Fruit fly (Drosophila melanogaster): ENCODE results near the gene CG12576.

Gene CG12576

DNA sequence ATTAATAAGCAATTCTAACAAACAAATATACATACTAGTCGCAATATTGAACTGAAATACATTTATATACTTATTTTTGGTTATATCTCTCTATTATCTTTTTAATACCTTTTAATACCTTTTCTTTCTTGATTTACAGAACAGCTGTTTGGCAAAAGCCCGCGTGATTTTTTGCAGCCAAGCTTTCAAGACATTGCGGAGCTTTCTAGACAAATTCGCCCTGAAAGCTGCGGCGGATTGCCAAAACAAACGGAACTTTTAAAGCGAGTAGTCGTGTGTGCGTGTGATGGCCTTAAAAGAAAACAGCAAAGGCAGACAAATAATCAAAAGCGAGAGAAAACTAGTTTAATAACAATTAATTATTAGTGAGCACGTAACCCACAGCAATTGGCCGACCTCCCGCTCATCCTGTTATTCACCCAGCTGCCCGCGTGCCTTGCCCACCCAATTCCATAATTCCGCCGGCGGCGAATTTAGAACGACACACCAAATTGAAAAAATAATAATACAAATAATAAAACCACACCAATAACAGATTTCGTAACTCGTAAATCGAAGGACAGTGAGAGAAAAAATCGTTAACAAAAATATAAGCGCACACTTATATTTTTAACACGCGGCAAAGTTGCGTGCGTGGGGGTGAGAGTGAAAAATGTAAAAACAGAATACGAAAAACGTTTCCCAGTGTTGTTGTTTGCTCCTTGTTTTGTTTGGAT is 4.9 kb upstream of the CG12576 start:
- TF ChIP-seq bab1 (GFP tag; optimal IDR thresholded peaks at IDR 0.05) (peak; percentile 80), cnc (optimal IDR thresholded peaks at IDR 0.05) (no peak), CG33017 (tag; optimal IDR thresholded peaks at IDR 0.05) (no peak), CG1620 (GFP tag; optimal IDR thresholded peaks at IDR 0.05) (no peak), CG5204 (GFP tag; optimal IDR thresholded peaks at IDR 0.05) (no peak), pad (GFP tag; optimal IDR thresholded peaks at IDR 0.05) (no peak), toe (GFP tag; optimal IDR thresholded peaks at IDR 0.05) (no peak), cic (GFP tag; optimal IDR thresholded peaks at IDR 0.05) (no peak), CG14711 (tag; optimal IDR thresholded peaks at IDR 0.05) (no peak), kay (GFP tag; ENCODE audit: borderline replicate concordance) (peak; percentile 6), Hr96 (GFP tag; optimal IDR thresholded peaks at IDR 0.05) (no peak), CG12768 (GFP tag; optimal IDR thresholded peaks at IDR 0.05) (no peak), CG11617 (GFP tag; optimal IDR thresholded peaks at IDR 0.05) (no peak), Mnt (GFP tag; optimal IDR thresholded peaks at IDR 0.05) (no peak), Crg-1 (GFP tag; optimal IDR thresholded peaks at IDR 0.05) (no peak), tj (GFP tag; optimal IDR thresholded peaks at IDR 0.05) (peak; percentile 65), CG7101 (tag; optimal IDR thresholded peaks at IDR 0.05) (no peak), CG7045 (GFP tag; optimal IDR thresholded peaks at IDR 0.05) (no peak), ovo (GFP tag; optimal IDR thresholded peaks at IDR 0.05) (no peak), Clk (GFP tag; optimal IDR thresholded peaks at IDR 0.05) (no peak)

DNA sequence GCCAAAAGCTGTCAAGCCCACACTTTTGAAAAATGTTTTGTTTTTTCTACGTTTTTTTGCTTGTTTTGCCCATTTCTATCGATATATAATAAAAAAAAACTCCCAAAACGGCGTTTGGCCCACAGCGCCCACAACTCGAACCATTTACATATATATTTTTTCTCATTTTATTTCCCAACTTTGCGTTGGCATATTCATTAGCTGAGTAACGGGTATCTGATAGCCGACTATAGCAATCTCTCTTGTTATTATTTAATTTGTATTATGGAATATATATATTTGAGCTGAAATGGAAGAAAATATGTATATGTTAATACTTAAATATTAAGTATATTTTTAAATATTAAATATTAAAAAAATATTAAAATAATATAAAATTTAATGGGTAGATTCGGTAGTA is 4.3 kb upstream of the CG12576 start:
- TF ChIP-seq kay (GFP tag; ENCODE audit: borderline replicate concordance) (peak; percentile 58), cic (GFP tag; optimal IDR thresholded peaks at IDR 0.05) (no peak)

DNA sequence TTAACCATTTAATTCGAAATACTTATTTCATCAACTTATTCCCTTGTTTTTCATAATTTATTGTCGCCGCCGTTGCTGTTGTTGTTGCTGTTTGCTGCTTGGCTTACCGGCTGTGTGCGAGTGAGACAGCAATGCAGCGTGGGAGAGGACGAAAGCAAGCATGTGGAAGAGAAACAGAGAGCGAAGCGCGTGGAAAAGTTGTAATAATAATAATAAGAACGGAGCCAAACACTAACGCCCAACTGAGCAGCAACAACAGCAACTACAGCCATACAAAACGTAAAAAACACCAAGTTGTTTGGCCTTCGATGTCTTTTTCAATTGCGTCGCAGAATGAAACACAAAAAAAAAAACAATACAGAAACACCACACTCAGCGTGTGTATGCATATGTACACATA is 1.0 kb downstream of the CG12576 start:
- TF ChIP-seq CG11617 (GFP tag; optimal IDR thresholded peaks at IDR 0.05) (peak; percentile 28), CG7101 (tag; optimal IDR thresholded peaks at IDR 0.05) (no peak), CG14711 (tag; optimal IDR thresholded peaks at IDR 0.05) (no peak), CG5204 (GFP tag; optimal IDR thresholded peaks at IDR 0.05) (no peak), tj (GFP tag; optimal IDR thresholded peaks at IDR 0.05) (peak; percentile 33), CG1620 (GFP tag; optimal IDR thresholded peaks at IDR 0.05) (no peak), cic (GFP tag; optimal IDR thresholded peaks at IDR 0.05) (peak; percentile 1), CG12768 (GFP tag; optimal IDR thresholded peaks at IDR 0.05) (no peak), CG33017 (tag; optimal IDR thresholded peaks at IDR 0.05) (no peak), bab1 (GFP tag; optimal IDR thresholded peaks at IDR 0.05) (no peak), Hr96 (GFP tag; optimal IDR thresholded peaks at IDR 0.05) (no peak), CG7045 (GFP tag; optimal IDR thresholded peaks at IDR 0.05) (no peak), Clk (GFP tag; optimal IDR thresholded peaks at IDR 0.05) (no peak), cnc (optimal IDR thresholded peaks at IDR 0.05) (no peak), kay (GFP tag; ENCODE audit: borderline replicate concordance) (no peak), Crg-1 (GFP tag; optimal IDR thresholded peaks at IDR 0.05) (no peak), Mnt (GFP tag; optimal IDR thresholded peaks at IDR 0.05) (peak; percentile 89), pad (GFP tag; optimal IDR thresholded peaks at IDR 0.05) (no peak), toe (GFP tag; optimal IDR thresholded peaks at IDR 0.05) (no peak), ovo (GFP tag; optimal IDR thresholded peaks at IDR 0.05) (no peak)

DNA sequence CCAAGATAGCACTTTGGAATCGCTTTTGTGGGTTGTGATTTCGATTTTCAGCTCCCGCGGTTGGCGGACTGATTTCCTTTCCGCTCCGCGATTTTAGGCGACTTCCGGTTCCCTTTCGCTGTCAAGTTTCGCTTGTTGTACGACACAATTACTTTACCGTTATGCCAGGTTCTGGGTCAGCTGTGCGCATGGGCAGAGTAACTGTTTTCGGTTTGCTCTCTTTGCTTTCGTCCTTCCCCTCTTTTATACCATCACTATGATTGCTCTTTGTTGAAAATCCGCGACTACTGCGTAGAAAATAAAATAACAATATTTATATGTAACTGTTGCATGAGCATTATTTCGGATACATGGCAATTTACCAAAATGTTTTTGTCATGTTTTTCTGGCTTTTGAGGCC is 1.5 kb downstream of the CG12576 start:
- no peak for TF ChIP-seq CG33017 (tag; optimal IDR thresholded peaks at IDR 0.05)
- TF ChIP-seq cnc (optimal IDR thresholded peaks at IDR 0.05), result no peak
- TF ChIP-seq CG1620 (GFP tag; optimal IDR thresholded peaks at IDR 0.05), result no peak
- TF ChIP-seq pad (GFP tag; optimal IDR thresholded peaks at IDR 0.05), result peak; percentile 89
- peak; percentile 79 for TF ChIP-seq ovo (GFP tag; optimal IDR thresholded peaks at IDR 0.05)
- no peak for TF ChIP-seq Mnt (GFP tag; optimal IDR thresholded peaks at IDR 0.05)

DNA sequence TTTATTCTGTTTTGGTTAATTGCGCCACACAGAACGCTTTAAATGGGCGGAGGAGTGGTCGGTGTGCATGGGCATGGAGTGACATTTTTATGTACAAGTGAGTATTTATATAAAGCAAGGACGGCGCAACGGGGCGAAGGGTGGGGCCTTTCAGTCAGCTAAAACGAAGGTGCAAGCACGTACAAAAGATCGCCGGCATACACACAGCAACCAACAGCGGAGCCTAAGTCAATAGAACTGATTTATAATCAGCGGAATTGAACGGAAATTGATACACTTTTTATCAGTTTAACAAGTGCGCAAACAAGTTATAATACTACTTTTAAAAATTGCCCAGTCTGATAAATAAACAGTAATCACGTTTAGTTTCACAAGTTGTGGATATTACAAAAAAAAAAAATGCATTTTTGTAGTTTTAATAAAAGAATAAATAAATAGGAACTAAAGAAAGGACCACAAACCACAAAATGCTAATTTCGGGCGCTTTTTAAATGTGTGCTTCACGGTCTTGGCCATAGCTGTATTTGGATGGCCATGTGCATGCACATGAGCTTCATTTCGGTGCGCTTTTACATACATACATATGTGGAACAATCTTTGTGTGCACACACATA is 2.8 kb downstream of the CG12576 start:
- TF ChIP-seq CG7045 (GFP tag; optimal IDR thresholded peaks at IDR 0.05) (no peak), ovo (GFP tag; optimal IDR thresholded peaks at IDR 0.05) (peak; percentile 5), kay (GFP tag; ENCODE audit: borderline replicate concordance) (no peak), CG1620 (GFP tag; optimal IDR thresholded peaks at IDR 0.05) (no peak), CG14711 (tag; optimal IDR thresholded peaks at IDR 0.05) (peak; percentile 5), cic (GFP tag; optimal IDR thresholded peaks at IDR 0.05) (no peak), cnc (optimal IDR thresholded peaks at IDR 0.05) (no peak), bab1 (GFP tag; optimal IDR thresholded peaks at IDR 0.05) (peak; percentile 83), CG11617 (GFP tag; optimal IDR thresholded peaks at IDR 0.05) (peak; percentile 62), CG7101 (tag; optimal IDR thresholded peaks at IDR 0.05) (peak; percentile 47), pad (GFP tag; optimal IDR thresholded peaks at IDR 0.05) (peak; percentile 26), Clk (GFP tag; optimal IDR thresholded peaks at IDR 0.05) (no peak), CG5204 (GFP tag; optimal IDR thresholded peaks at IDR 0.05) (no peak), tj (GFP tag; optimal IDR thresholded peaks at IDR 0.05) (peak; percentile 62), Mnt (GFP tag; optimal IDR thresholded peaks at IDR 0.05) (peak; percentile 10), CG33017 (tag; optimal IDR thresholded peaks at IDR 0.05) (no peak), toe (GFP tag; optimal IDR thresholded peaks at IDR 0.05) (no peak), CG12768 (GFP tag; optimal IDR thresholded peaks at IDR 0.05) (no peak), Crg-1 (GFP tag; optimal IDR thresholded peaks at IDR 0.05) (no peak), Hr96 (GFP tag; optimal IDR thresholded peaks at IDR 0.05) (no peak)
